Worm (Caenorhabditis elegans) whole organism, young adult: ENCODE data around the gene egl-38.

ENCODE experiments used
- B0336.3 ChIP-seq: fragments of 200-800 bp; sonication (Bioruptor generic); IDR thresholded peaks from 2 replicates; pipeline ENCODE4 v1.3.6; 2022; ENCODE audit warnings: missing genetic modification characterization, missing compliant biosample characterization
- C17E4.6 ChIP-seq: fragments of 200-800 bp; sonication (Bioruptor generic); IDR thresholded peaks from 2 replicates; pipeline ENCODE4 v1.3.6; 2022; ENCODE audit warnings: missing genetic modification reagents, missing genetic modification characterization, missing compliant biosample characterization
- D2030.7 ChIP-seq: fragments of 200-800 bp; sonication (Bioruptor generic); IDR thresholded peaks from 2 replicates; pipeline ENCODE4 v1.3.6; 2022; ENCODE audit warnings: missing genetic modification reagents, missing genetic modification characterization, missing compliant biosample characterization
- F33H1.4 ChIP-seq: fragments of 200-800 bp; sonication (Bioruptor generic); IDR thresholded peaks from 2 replicates; pipeline ENCODE4 v1.3.6; 2022; ENCODE audit warnings: missing genetic modification reagents, missing genetic modification characterization, missing compliant biosample characterization
- F39B2.1 ChIP-seq: fragments of 200-800 bp; sonication (Bioruptor generic); IDR thresholded peaks from 2 replicates; pipeline ENCODE4 v1.3.6; 2022; ENCODE audit warnings: missing genetic modification reagents, missing genetic modification characterization, missing compliant biosample characterization
- F57A8.1 ChIP-seq: fragments of 200-800 bp; sonication (Bioruptor generic); optimal IDR thresholded peaks from 2 replicates; lab custom pipeline; 2018; ENCODE audit warnings: mild to moderate bottlenecking, missing genetic modification characterization, moderate library complexity, missing compliant biosample characterization
- K12H6.12 ChIP-seq: fragments of 200-800 bp; sonication (Bioruptor generic); optimal IDR thresholded peaks from 2 replicates; lab custom pipeline; 2018; ENCODE audit warnings: mild to moderate bottlenecking, missing genetic modification characterization, missing compliant biosample characterization
- ZK185.1 ChIP-seq: sonication (generic microtip); optimal IDR thresholded peaks from 2 replicates; lab custom pipeline; 2016; ENCODE audit warnings: mild to moderate bottlenecking, missing genetic modification characterization, missing compliant biosample characterization; ENCODE audit not compliant: poor library complexity, severe bottlenecking
- aptf-2 ChIP-seq: fragments of 200-800 bp; sonication (Bioruptor generic); conservative IDR thresholded peaks from 2 replicates; pipeline ENCODE4 v1.3.6; 2022; ENCODE audit warnings: missing genetic modification reagents, missing genetic modification characterization, missing compliant biosample characterization
- ceh-40 ChIP-seq: fragments of 200-800 bp; sonication (Bioruptor generic); IDR thresholded peaks from 2 replicates; pipeline ENCODE4 v1.3.6; 2022; ENCODE audit warnings: missing genetic modification characterization, missing compliant biosample characterization
- ceh-58 ChIP-seq: fragments of 200-800 bp; sonication (Bioruptor generic); IDR thresholded peaks from 2 replicates; pipeline ENCODE4 v1.3.6; 2022; ENCODE audit warnings: missing genetic modification characterization, missing compliant biosample characterization
- ceh-91 ChIP-seq: fragments of 200-800 bp; sonication (Bioruptor generic); IDR thresholded peaks from 2 replicates; pipeline ENCODE4 v1.3.6; 2022; ENCODE audit warnings: missing genetic modification reagents, missing genetic modification characterization, missing compliant biosample characterization
- efl-1 ChIP-seq: fragments of 150-350 bp; optimal IDR thresholded peaks from 2 replicates; lab custom pipeline; 2014; ENCODE audit warnings: missing biosample characterization, missing genetic modification reagents, missing genetic modification characterization
- egl-44 ChIP-seq: fragments of 200-800 bp; sonication (Bioruptor generic); IDR thresholded peaks from 2 replicates; pipeline ENCODE4 v1.3.6; 2022; ENCODE audit warnings: missing genetic modification reagents, missing genetic modification characterization, missing compliant biosample characterization
- egrh-3 ChIP-seq: fragments of 200-800 bp; sonication (Bioruptor generic); IDR thresholded peaks from 2 replicates; pipeline ENCODE4 v1.3.6; 2022; ENCODE audit warnings: missing genetic modification reagents, missing genetic modification characterization, missing compliant biosample characterization
- hlh-12 ChIP-seq: sonication (generic microtip); optimal IDR thresholded peaks from 2 replicates; lab custom pipeline; 2016; ENCODE audit warnings: missing genetic modification characterization, missing compliant biosample characterization
- hmg-1.2 ChIP-seq: fragments of 200-800 bp; sonication (Bioruptor generic); IDR thresholded peaks from 2 replicates; pipeline ENCODE4 v1.3.6; 2022; ENCODE audit warnings: missing genetic modification reagents, missing genetic modification characterization, missing compliant biosample characterization
- hsf-1 ChIP-seq: fragments of 200-800 bp; sonication (Bioruptor generic); IDR thresholded peaks from 2 replicates; pipeline ENCODE4 v1.3.6; 2022; ENCODE audit warnings: missing genetic modification reagents, missing genetic modification characterization, missing compliant biosample characterization
- let-607 ChIP-seq, 2 experiments: fragments of 200-800 bp in 1 of 2; sonication (Bioruptor generic) in 1 of 2; sonication (generic microtip) in 1 of 2; optimal IDR thresholded peaks; 2 replicates each; lab custom pipeline; 2016 to 2018; ENCODE audit warnings: mild to moderate bottlenecking in 2 of 2, missing compliant biosample characterization in 2 of 2, missing genetic modification characterization in 2 of 2, moderate library complexity in 2 of 2, missing genotype in 1 of 2
- lin-54 ChIP-seq: fragments of 200-800 bp; sonication (Bioruptor generic); optimal IDR thresholded peaks from 2 replicates; lab custom pipeline; 2018; ENCODE audit warnings: mild to moderate bottlenecking, missing genetic modification characterization, missing compliant biosample characterization
- lsl-1 ChIP-seq: fragments of 200-800 bp; sonication (Bioruptor generic); optimal IDR thresholded peaks from 2 replicates; lab custom pipeline; 2018; ENCODE audit warnings: mild to moderate bottlenecking, missing genetic modification characterization, moderate library complexity, missing compliant biosample characterization
- madf-3 ChIP-seq: fragments of 200-800 bp; sonication (Bioruptor generic); IDR thresholded peaks from 2 replicates; pipeline ENCODE4 v1.3.6; 2022; ENCODE audit warnings: missing genetic modification reagents, missing genetic modification characterization, missing compliant biosample characterization
- madf-6 ChIP-seq: fragments of 200-800 bp; sonication (Bioruptor generic); IDR thresholded peaks from 2 replicates; pipeline ENCODE4 v1.3.6; 2022; ENCODE audit warnings: missing genetic modification reagents, missing genetic modification characterization, missing compliant biosample characterization
- mcd-1 ChIP-seq: fragments of 200-800 bp; sonication (Bioruptor generic); IDR thresholded peaks from 2 replicates; pipeline ENCODE4 v1.3.6; 2022; ENCODE audit warnings: missing genetic modification reagents, missing genetic modification characterization, missing compliant biosample characterization
- mes-4 ChIP-seq: sonication (generic microtip); optimal IDR thresholded peaks from 2 replicates; lab custom pipeline; 2016; ENCODE audit warnings: missing genotype, missing genetic modification characterization, missing compliant biosample characterization
- nfya-1 ChIP-seq: sonication (generic microtip); optimal IDR thresholded peaks from 2 replicates; lab custom pipeline; 2017; ENCODE audit warnings: antibody characterized with exemption, missing compliant biosample characterization, missing genetic modification characterization, borderline replicate concordance; ENCODE audit not compliant: insufficient read depth
- nfya-2 ChIP-seq: fragments of 200-800 bp; sonication (Bioruptor generic); IDR thresholded peaks from 2 replicates; pipeline ENCODE4 v1.3.6; 2022; ENCODE audit warnings: missing genetic modification reagents, missing genetic modification characterization, missing compliant biosample characterization
- nhr-179 ChIP-seq: sonication (generic microtip); optimal IDR thresholded peaks from 2 replicates; lab custom pipeline; 2016; ENCODE audit warnings: mild to moderate bottlenecking, missing genetic modification characterization, missing compliant biosample characterization
- nhr-27 ChIP-seq: fragments of 200-800 bp; sonication (Bioruptor generic); optimal IDR thresholded peaks from 2 replicates; lab custom pipeline; 2018; ENCODE audit warnings: mild to moderate bottlenecking, missing genetic modification characterization, moderate library complexity, missing compliant biosample characterization
- rpc-1 ChIP-seq, 2 experiments: fragments of 150-350 bp in 1 of 2; sonication (generic microtip) in 1 of 2; optimal IDR thresholded peaks; 2 replicates each; lab custom pipeline; 2014 to 2018; ENCODE audit warnings: missing biosample characterization in 1 of 2, missing genetic modification characterization in 1 of 2, missing genetic modification reagents in 1 of 2, missing genotype in 1 of 2
- snpc-1.3 ChIP-seq: sonication (generic microtip); optimal IDR thresholded peaks from 2 replicates; lab custom pipeline; 2017; ENCODE audit warnings: missing genetic modification characterization, mild to moderate bottlenecking, missing compliant biosample characterization, antibody characterized with exemption, moderate library complexity, missing genotype, missing genetic modification reagents; ENCODE audit not compliant: insufficient read depth
- tlf-1 ChIP-seq: fragments of 200-800 bp; sonication (Bioruptor generic); optimal IDR thresholded peaks from 2 replicates; lab custom pipeline; 2018; ENCODE audit warnings: mild to moderate bottlenecking, missing genetic modification characterization, missing compliant biosample characterization
- unc-130 ChIP-seq: sonication (generic microtip); optimal IDR thresholded peaks from 2 replicates; lab custom pipeline; 2016; ENCODE audit warnings: missing genetic modification reagents, missing genetic modification characterization, missing compliant biosample characterization
- unc-62 ChIP-seq: fragments of 150-350 bp; optimal IDR thresholded peaks from 2 replicates; lab custom pipeline; 2014; ENCODE audit warnings: missing biosample characterization, missing genetic modification reagents, missing genetic modification characterization
- zfh-2 ChIP-seq: fragments of 200-800 bp; sonication (Bioruptor generic); conservative IDR thresholded peaks from 2 replicates; pipeline ENCODE4 v1.3.6; 2022; ENCODE audit warnings: missing genetic modification reagents, missing genetic modification characterization, missing compliant biosample characterization
- ztf-22 ChIP-seq: fragments of 200-800 bp; sonication (Bioruptor generic); optimal IDR thresholded peaks from 2 replicates; lab custom pipeline; 2018; ENCODE audit warnings: mild to moderate bottlenecking, missing genetic modification characterization, moderate library complexity, missing compliant biosample characterization
- ztf-26 ChIP-seq: sonication (generic microtip); optimal IDR thresholded peaks from 2 replicates; lab custom pipeline; 2017; ENCODE audit warnings: missing genetic modification characterization, missing compliant biosample characterization
- ztf-28 ChIP-seq: fragments of 200-800 bp; sonication (Bioruptor generic); IDR thresholded peaks from 2 replicates; pipeline ENCODE4 v1.3.6; 2022; ENCODE audit warnings: missing genetic modification reagents, missing genetic modification characterization, missing compliant biosample characterization

The egl-38 gene

ce11 chrIV:10112570-10112969 lies 2.3 kb upstream of the egl-38 start, which contains the start of gene nsph-3.2:
Gene nsph-3.2, plus strand, starts transcription at chrIV:10112870.
- TF ChIP-seq let-607 (tag; optimal IDR thresholded peaks at IDR 0.05; lab: Kevin White, UChicago), result no peak
- no peak for TF ChIP-seq C17E4.6
- TF ChIP-seq lin-54 (GFP tag; lab: Kevin White, UChicago), result no peak
- no peak for TF ChIP-seq ceh-91 (GFP tag; lab: Robert Waterston, UW)
- no peak for TF ChIP-seq ztf-28 (GFP tag; lab: Robert Waterston, UW)
- TF ChIP-seq nhr-27 (tag; lab: Kevin White, UChicago), result no peak
- TF ChIP-seq nfya-1 (tag; lab: Kevin White, UChicago), result no peak
- no peak for TF ChIP-seq ztf-26 (tag; lab: Kevin White, UChicago)
- TF ChIP-seq ceh-58, result no peak
- TF ChIP-seq madf-6 (GFP tag; lab: Robert Waterston, UW), result no peak
- TF ChIP-seq F33H1.4 (GFP tag; lab: Robert Waterston, UW), result no peak
- no peak for TF ChIP-seq aptf-2 (GFP tag; lab: Robert Waterston, UW)
- no peak for TF ChIP-seq F57A8.1 (GFP tag; lab: Kevin White, UChicago)
- no peak for TF ChIP-seq hsf-1
- TF ChIP-seq F39B2.1, result no peak
- no peak for TF ChIP-seq madf-3 (GFP tag; lab: Robert Waterston, UW)
- TF ChIP-seq unc-130 (GFP tag; lab: Kevin White, UChicago), result no peak
- TF ChIP-seq snpc-1.3 (tag; lab: Kevin White, UChicago), result no peak
- no peak for TF ChIP-seq hlh-12 (tag; lab: Kevin White, UChicago)

- no peak for TF ChIP-seq B0336.3 (GFP tag; lab: Robert Waterston, UW)
- TF ChIP-seq K12H6.12 (tag; lab: Kevin White, UChicago), result no peak
- TF ChIP-seq nhr-179 (tag; lab: Kevin White, UChicago), result no peak
- TF ChIP-seq tlf-1, result no peak
- no peak for TF ChIP-seq ZK185.1 (tag; lab: Kevin White, UChicago)
- no peak for TF ChIP-seq ztf-22 (GFP tag; lab: Kevin White, UChicago)
- no peak for TF ChIP-seq rpc-1 (optimal IDR thresholded peaks at IDR 0.05; lab: Kevin White, UChicago)
- no peak for TF ChIP-seq rpc-1 (tag; optimal IDR thresholded peaks at IDR 0.05; lab: Kevin White, UChicago)
Measured at ce11 chrIV:10111441-10111840, 1.1 kb upstream of the egl-38 start, which contains the start of gene spch-1. Gene spch-1, minus strand, starts transcription at chrIV:10111541.

- TF ChIP-seq mes-4 (tag; lab: Kevin White, UChicago) (no peak), efl-1 (no peak), egl-44 (GFP tag; lab: Robert Waterston, UW) (no peak), C17E4.6 (no peak), nfya-2 (GFP tag; lab: Robert Waterston, UW) (no peak), lsl-1 (GFP tag; lab: Kevin White, UChicago) (no peak), D2030.7 (GFP tag; lab: Robert Waterston, UW) (no peak), mcd-1 (GFP tag; lab: Robert Waterston, UW) (no peak), zfh-2 (GFP tag; lab: Robert Waterston, UW) (peak; percentile 87), ceh-40 (GFP tag; lab: Robert Waterston, UW) (no peak), egrh-3 (GFP tag; lab: Robert Waterston, UW) (peak; percentile 82; the same call in 1 of the 2 replicates), tlf-1 (no peak), unc-62 (no peak), hmg-1.2 (GFP tag; lab: Robert Waterston, UW) (no peak)
Measured at ce11 chrIV:10110870-10111269, 553 bp upstream of the egl-38 start.
